Worm (Caenorhabditis elegans) whole organism, L4 larva: ENCODE measurements around the gene let-4.
A peak's percentile ranks its signal among the peaks of the same experiment; 100 is the strongest.

Experiments
- Y105C5A.15 ChIP-seq: fragments of 200-800 bp; sonication (Bioruptor generic); IDR thresholded peaks from 2 replicates; pipeline ENCODE4 v1.3.6; 2022; ENCODE audit warnings: missing genetic modification characterization, missing compliant biosample characterization
- Y5F2A.4 ChIP-seq: fragments of 200-800 bp; sonication (Bioruptor generic); optimal IDR thresholded peaks from 2 replicates; lab custom pipeline; 2018; ENCODE audit warnings: mild to moderate bottlenecking, missing genetic modification characterization, missing compliant biosample characterization
- Y75B8A.6 ChIP-seq: fragments of 200-800 bp; sonication (Bioruptor generic); IDR thresholded peaks from 2 replicates; pipeline ENCODE4 v1.3.6; 2022; ENCODE audit warnings: missing genetic modification reagents, missing genetic modification characterization, missing compliant biosample characterization
- aha-1 ChIP-seq: fragments of 150-350 bp; peaks from one replicate; lab custom pipeline; 2014; ENCODE audit warnings: missing biosample characterization, missing genetic modification characterization
- aly-2 ChIP-seq: sonication (generic microtip); optimal IDR thresholded peaks from 2 replicates; lab custom pipeline; 2018; ENCODE audit warnings: missing biosample characterization, missing genetic modification characterization
- attf-4 ChIP-seq: sonication (generic microtip); optimal IDR thresholded peaks from 3 replicates; lab custom pipeline; 2017; ENCODE audit warnings: missing biosample characterization, missing genetic modification characterization
- ceh-44 ChIP-seq: fragments of 200-800 bp; sonication (Bioruptor generic); IDR thresholded peaks from 2 replicates; pipeline ENCODE4 v1.3.6; 2022; ENCODE audit warnings: missing genetic modification reagents, missing genetic modification characterization, missing compliant biosample characterization
- ceh-82 ChIP-seq: sonication (generic microtip); optimal IDR thresholded peaks from 2 replicates; lab custom pipeline; 2017; ENCODE audit warnings: missing biosample characterization, missing genetic modification characterization
- daf-16 ChIP-seq, 3 experiments: sonication (generic microtip); optimal IDR thresholded peaks; 2 replicates each; lab custom pipeline; 2016 to 2017; ENCODE audit warnings: missing genetic modification characterization in 3 of 3, missing genetic modification reagents in 3 of 3, mild to moderate bottlenecking in 2 of 3, missing compliant biosample characterization in 2 of 3, missing biosample characterization in 1 of 3, moderate library complexity in 1 of 3
- daf-19 ChIP-seq: fragments of 200-800 bp; sonication (Bioruptor generic); conservative IDR thresholded peaks from 2 replicates; pipeline ENCODE4 v1.3.6; 2022; ENCODE audit warnings: missing genetic modification characterization, missing compliant biosample characterization
- daf-8 ChIP-seq: fragments of 200-800 bp; sonication (Bioruptor generic); IDR thresholded peaks from 2 replicates; pipeline ENCODE4 v1.3.6; 2022; ENCODE audit warnings: missing genetic modification characterization, missing compliant biosample characterization
- dmd-6 ChIP-seq: fragments of 200-800 bp; sonication (Bioruptor generic); IDR thresholded peaks from 2 replicates; pipeline ENCODE4 v1.3.6; 2022; ENCODE audit warnings: missing genetic modification reagents, missing genetic modification characterization, missing compliant biosample characterization
- dmd-9 ChIP-seq: fragments of 200-800 bp; sonication (Bioruptor generic); IDR thresholded peaks from 2 replicates; pipeline ENCODE4 v1.3.6; 2022; ENCODE audit warnings: missing genetic modification reagents, missing genetic modification characterization, missing compliant biosample characterization
- dpl-1 ChIP-seq: fragments of 150-350 bp; optimal IDR thresholded peaks from 2 replicates; lab custom pipeline; 2014; ENCODE audit warnings: missing biosample characterization, missing genetic modification reagents, missing genetic modification characterization
- duxl-1 ChIP-seq: sonication (generic microtip); optimal IDR thresholded peaks from 2 replicates; lab custom pipeline; 2016; ENCODE audit warnings: mild to moderate bottlenecking, missing genetic modification characterization, moderate library complexity, missing compliant biosample characterization; ENCODE audit not compliant: poor library complexity
- dve-1 ChIP-seq: sonication (generic microtip); optimal IDR thresholded peaks from 2 replicates; lab custom pipeline; 2017; ENCODE audit warnings: antibody characterized with exemption, mild to moderate bottlenecking, missing genetic modification characterization, missing compliant biosample characterization; ENCODE audit not compliant: insufficient read depth
- egl-27 ChIP-seq: sonication (generic microtip); optimal IDR thresholded peaks from 3 replicates; lab custom pipeline; 2017; ENCODE audit warnings: missing biosample characterization, missing genetic modification reagents, missing genetic modification characterization
- egl-43 ChIP-seq: fragments of 200-800 bp; sonication (Bioruptor generic); IDR thresholded peaks from 2 replicates; pipeline ENCODE4 v1.3.6; 2022; ENCODE audit warnings: missing genetic modification reagents, missing genetic modification characterization, missing compliant biosample characterization
- fos-1 ChIP-seq: fragments of 150-350 bp; optimal IDR thresholded peaks from 2 replicates; lab custom pipeline; 2014; ENCODE audit warnings: missing biosample characterization, missing genetic modification characterization
- hif-1 ChIP-seq, 2 experiments: sonication (generic microtip); optimal IDR thresholded peaks; 2 replicates each; lab custom pipeline; 2016 to 2017; ENCODE audit warnings: missing compliant biosample characterization in 2 of 2, missing genetic modification characterization in 2 of 2, missing genetic modification reagents in 2 of 2, missing genotype in 2 of 2, mild to moderate bottlenecking in 1 of 2
- hlh-11 ChIP-seq: fragments of 200-800 bp; sonication (Bioruptor generic); optimal IDR thresholded peaks from 2 replicates; lab custom pipeline; 2018; ENCODE audit warnings: mild to moderate bottlenecking, missing genetic modification characterization, missing compliant biosample characterization
- hmg-1.1 ChIP-seq: fragments of 200-800 bp; sonication (Bioruptor generic); IDR thresholded peaks from 2 replicates; pipeline ENCODE4 v1.3.6; 2022; ENCODE audit warnings: missing genetic modification reagents, missing genetic modification characterization, missing compliant biosample characterization
- lin-13 ChIP-seq: fragments of 150-350 bp; optimal IDR thresholded peaks from 2 replicates; lab custom pipeline; 2014; ENCODE audit warnings: missing biosample characterization, missing genetic modification reagents, missing genetic modification characterization
- lin-38 ChIP-seq: fragments of 200-800 bp; sonication (Bioruptor generic); IDR thresholded peaks from 2 replicates; pipeline ENCODE4 v1.3.6; 2022; ENCODE audit warnings: missing genetic modification reagents, missing genetic modification characterization, missing compliant biosample characterization
- lsy-2 ChIP-seq, 2 experiments: fragments of 150-350 bp in 1 of 2; sonication (generic microtip) in 1 of 2; optimal IDR thresholded peaks; 2 replicates each; lab custom pipeline; 2014 to 2017; ENCODE audit warnings: missing biosample characterization in 2 of 2, missing genetic modification characterization in 2 of 2
- mdt-29 ChIP-seq: fragments of 200-800 bp; sonication (Bioruptor generic); IDR thresholded peaks from 2 replicates; pipeline ENCODE4 v1.3.6; 2022; ENCODE audit warnings: missing genetic modification reagents, missing genetic modification characterization, missing compliant biosample characterization
- mes-2 ChIP-seq: sonication (generic microtip); optimal IDR thresholded peaks from 2 replicates; lab custom pipeline; 2016; ENCODE audit warnings: missing genotype, mild to moderate bottlenecking, missing genetic modification characterization, missing compliant biosample characterization; ENCODE audit not compliant: poor library complexity, severe bottlenecking
- nhr-10 ChIP-seq: fragments of 150-350 bp; optimal IDR thresholded peaks from 2 replicates; lab custom pipeline; 2014; ENCODE audit warnings: missing biosample characterization, missing genetic modification characterization
- nhr-102 ChIP-seq: sonication (generic microtip); optimal IDR thresholded peaks from 2 replicates; lab custom pipeline; 2016; ENCODE audit warnings: mild to moderate bottlenecking, missing genetic modification characterization, moderate library complexity, missing compliant biosample characterization
- nhr-111 ChIP-seq: fragments of 200-800 bp; sonication (Bioruptor generic); optimal IDR thresholded peaks from 2 replicates; lab custom pipeline; 2018; ENCODE audit warnings: mild to moderate bottlenecking, missing genetic modification characterization, missing compliant biosample characterization
- nhr-28 ChIP-seq: fragments of 150-350 bp; optimal IDR thresholded peaks from 2 replicates; lab custom pipeline; 2014; ENCODE audit warnings: missing biosample characterization, missing genetic modification characterization
- nhr-42 ChIP-seq: fragments of 200-800 bp; sonication (Bioruptor generic); IDR thresholded peaks from 2 replicates; pipeline ENCODE4 v1.3.6; 2022; ENCODE audit warnings: missing genetic modification characterization, missing compliant biosample characterization
- nhr-48 ChIP-seq: sonication (generic microtip); optimal IDR thresholded peaks from 2 replicates; lab custom pipeline; 2016; ENCODE audit warnings: mild to moderate bottlenecking, missing genetic modification characterization, missing compliant biosample characterization
- nhr-76 ChIP-seq: fragments of 150-350 bp; optimal IDR thresholded peaks from 2 replicates; lab custom pipeline; 2014; ENCODE audit warnings: missing biosample characterization, missing genetic modification characterization
- nhr-77 ChIP-seq: fragments of 150-350 bp; optimal IDR thresholded peaks from 2 replicates; lab custom pipeline; 2014; ENCODE audit warnings: missing biosample characterization, missing genetic modification characterization
- sdz-12 ChIP-seq: fragments of 200-800 bp; sonication (Bioruptor generic); optimal IDR thresholded peaks from 2 replicates; lab custom pipeline; 2018; ENCODE audit warnings: mild to moderate bottlenecking, missing genetic modification characterization, missing compliant biosample characterization
- skn-1 ChIP-seq: fragments of 150-350 bp; optimal IDR thresholded peaks from 2 replicates; lab custom pipeline; 2014; ENCODE audit warnings: missing biosample characterization, missing genetic modification characterization
- snpc-4 ChIP-seq: fragments of 150-350 bp; optimal IDR thresholded peaks from 2 replicates; lab custom pipeline; 2014; ENCODE audit warnings: missing biosample characterization, missing genetic modification characterization
- spr-1 ChIP-seq: sonication (generic microtip); optimal IDR thresholded peaks from 2 replicates; lab custom pipeline; 2016; ENCODE audit warnings: mild to moderate bottlenecking, missing genetic modification characterization, missing compliant biosample characterization
- tag-97 ChIP-seq: fragments of 200-800 bp; sonication (Bioruptor generic); IDR thresholded peaks from 2 replicates; pipeline ENCODE4 v1.3.6; 2022; ENCODE audit warnings: missing genetic modification characterization, missing compliant biosample characterization
- tra-1 ChIP-seq: fragments of 200-800 bp; sonication (Bioruptor generic); IDR thresholded peaks from 2 replicates; pipeline ENCODE4 v1.3.6; 2022; ENCODE audit warnings: missing genetic modification reagents, missing genetic modification characterization, missing compliant biosample characterization
- unc-62 ChIP-seq, 3 experiments: fragments of 150-350 bp in 1 of 3; sonication (generic microtip); optimal IDR thresholded peaks in 2 of 3; peaks in 1 of 3; 1 replicate in 1 of 3; 2 replicates in 2 of 3; lab custom pipeline; 2014 to 2017; ENCODE audit warnings: missing biosample characterization in 3 of 3, missing genetic modification characterization in 3 of 3, missing genetic modification reagents in 3 of 3, missing genotype in 1 of 3
- zfp-3 ChIP-seq: fragments of 200-800 bp; sonication (Bioruptor generic); conservative IDR thresholded peaks from 2 replicates; pipeline ENCODE4 v1.3.6; 2022; ENCODE audit warnings: missing genetic modification reagents, missing genetic modification characterization, missing compliant biosample characterization
- zip-2 ChIP-seq: fragments of 150-350 bp; optimal IDR thresholded peaks from 2 replicates; lab custom pipeline; 2014; ENCODE audit warnings: missing biosample characterization, missing genetic modification characterization

let-4 gene

DNA sequence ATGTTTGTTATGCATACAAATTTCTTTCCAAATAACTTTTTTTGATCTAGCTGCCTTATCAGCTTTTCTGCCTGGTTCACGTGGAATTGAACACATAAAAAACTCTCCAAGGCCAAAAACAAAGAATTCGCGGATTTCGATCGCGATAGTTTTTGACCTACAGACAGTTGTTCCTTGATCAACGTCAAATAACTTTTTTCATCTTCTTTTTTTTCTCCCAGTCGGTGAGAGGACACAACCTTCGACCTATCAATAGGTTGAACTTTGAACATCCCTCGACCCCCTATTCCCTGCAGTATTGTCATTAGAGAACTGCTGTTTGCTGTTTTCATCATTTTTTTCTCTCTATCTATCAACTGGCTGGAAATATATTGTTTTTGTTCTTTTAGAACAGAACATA is 13.9 kb upstream of the let-4 start:
- TF ChIP-seq tra-1 (GFP tag; lab: Robert Waterston, UW): 0 out of 2 replicates have a peak, but pooled peaks have one; percentile 16
- peak; percentile 82 for TF ChIP-seq aha-1 (tag; lab: Kevin White, UChicago)
- TF ChIP-seq mdt-29 (GFP tag; lab: Robert Waterston, UW): no peak
- peak; percentile 4 for TF ChIP-seq hlh-11 (tag; lab: Kevin White, UChicago)
- TF ChIP-seq nhr-42 (GFP tag; lab: Robert Waterston, UW): no peak
- peak in 1 of 2 experiments; percentile 90 for TF ChIP-seq unc-62 (GFP tag; optimal IDR thresholded peaks at IDR 0.05 in 1 of 2; lab: Kevin White, UChicago)
- no peak for TF ChIP-seq unc-62 (tag; optimal IDR thresholded peaks at IDR 0.05; lab: Kevin White, UChicago)
- no peak for TF ChIP-seq spr-1 (tag; lab: Kevin White, UChicago)
- peak in 1 of 2 experiments; percentile 18 for TF ChIP-seq daf-16 (GFP tag; optimal IDR thresholded peaks at IDR 0.05; lab: Kevin White, UChicago)
- TF ChIP-seq daf-16 (tag; optimal IDR thresholded peaks at IDR 0.05; lab: Kevin White, UChicago): peak; percentile 4
- TF ChIP-seq dmd-6 (GFP tag; lab: Robert Waterston, UW): peak; percentile 36
- TF ChIP-seq snpc-4 (tag; lab: Kevin White, UChicago): no peak
- TF ChIP-seq nhr-28 (tag; lab: Kevin White, UChicago): peak; percentile 51

DNA sequence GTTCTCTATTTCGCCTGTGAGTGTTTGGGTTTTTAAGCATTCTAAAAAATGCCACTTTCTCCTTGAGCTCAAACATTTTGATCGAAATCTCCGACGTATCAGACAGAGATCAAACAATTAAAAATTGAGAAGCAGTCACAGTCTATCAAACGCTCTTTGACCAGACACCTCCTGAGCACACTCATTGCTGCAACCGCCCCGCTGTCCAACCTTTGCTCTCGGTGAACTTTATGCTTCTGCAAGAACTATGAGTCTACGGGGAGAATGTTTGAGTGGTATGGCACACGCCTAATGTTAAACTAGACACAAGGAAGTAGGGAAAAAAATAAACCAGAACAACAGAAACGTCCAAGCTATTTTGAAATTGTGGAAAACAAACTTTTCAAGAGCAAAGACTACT is 12.5 kb upstream of the let-4 start:
- TF ChIP-seq mes-2: peak; percentile 9
- TF ChIP-seq dve-1 (tag; lab: Kevin White, UChicago): peak; percentile 14
- 0 out of 2 replicates have a peak, but pooled peaks have one; percentile 10 for TF ChIP-seq egl-43 (GFP tag; lab: Robert Waterston, UW)
- no peak for TF ChIP-seq nhr-42 (GFP tag; lab: Robert Waterston, UW)
- TF ChIP-seq dmd-6 (GFP tag; lab: Robert Waterston, UW): peak; percentile 52
- TF ChIP-seq attf-4 (tag; lab: Kevin White, UChicago): no peak
- TF ChIP-seq lin-13 (GFP tag; lab: Kevin White, UChicago): no peak
- no peak for TF ChIP-seq zip-2 (tag; lab: Kevin White, UChicago)
- TF ChIP-seq lsy-2 (tag; optimal IDR thresholded peaks at IDR 0.05; lab: Kevin White, UChicago): no peak
- TF ChIP-seq fos-1 (tag; lab: Kevin White, UChicago): no peak
- TF ChIP-seq lin-38 (GFP tag; lab: Robert Waterston, UW): no peak
- peak in 1 of 2 experiments; percentile 69 for TF ChIP-seq unc-62 (GFP tag; optimal IDR thresholded peaks at IDR 0.05 in 1 of 2; lab: Kevin White, UChicago)
- TF ChIP-seq unc-62 (tag; optimal IDR thresholded peaks at IDR 0.05; lab: Kevin White, UChicago): no peak

DNA sequence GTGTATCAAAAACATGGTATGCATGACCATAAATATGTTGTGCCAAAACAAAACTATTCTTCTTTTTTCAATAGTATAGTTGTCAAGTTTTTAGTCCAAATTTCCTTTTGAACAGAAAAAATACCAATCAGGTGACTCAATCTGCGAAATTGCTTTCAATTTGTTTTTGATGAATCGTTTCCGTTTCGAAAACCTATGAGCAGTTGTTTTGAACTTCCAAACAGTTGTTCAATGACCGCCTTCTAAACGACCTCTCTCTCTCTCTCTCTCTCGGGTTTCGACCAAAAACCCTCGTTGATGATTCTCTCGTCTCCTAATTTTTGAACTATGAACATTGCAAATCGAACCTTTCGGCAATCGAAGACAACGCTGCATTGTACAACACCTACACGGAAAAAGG is 11.7 kb upstream of the let-4 start:
- TF ChIP-seq lin-38 (GFP tag; lab: Robert Waterston, UW) (no peak), nhr-77 (tag; lab: Kevin White, UChicago) (no peak), nhr-102 (tag; lab: Kevin White, UChicago) (no peak), egl-27 (no peak), mdt-29 (GFP tag; lab: Robert Waterston, UW) (no peak), nhr-76 (tag; lab: Kevin White, UChicago) (no peak), daf-16 (GFP tag; optimal IDR thresholded peaks at IDR 0.05; lab: Kevin White, UChicago) (peak in 1 of 2 experiments; percentile 9), daf-16 (tag; optimal IDR thresholded peaks at IDR 0.05; lab: Kevin White, UChicago) (no peak), sdz-12 (GFP tag; lab: Kevin White, UChicago) (no peak), ceh-82 (tag; lab: Kevin White, UChicago) (no peak), nhr-111 (GFP tag; lab: Kevin White, UChicago) (no peak), aha-1 (tag; lab: Kevin White, UChicago) (peak; percentile 73), Y105C5A.15 (GFP tag; lab: Robert Waterston, UW) (no peak), snpc-4 (tag; lab: Kevin White, UChicago) (no peak), hmg-1.1 (GFP tag; lab: Robert Waterston, UW) (0 out of 2 replicates have a peak, but pooled peaks have one; percentile 22), Y5F2A.4 (no peak), zfp-3 (GFP tag; lab: Robert Waterston, UW) (no peak), tag-97 (GFP tag; lab: Robert Waterston, UW) (no peak), ceh-44 (GFP tag; lab: Robert Waterston, UW) (no peak), Y75B8A.6 (GFP tag; lab: Robert Waterston, UW) (no peak), daf-19 (GFP tag; lab: Robert Waterston, UW) (no peak), duxl-1 (tag; lab: Kevin White, UChicago) (no peak), aly-2 (tag; lab: Kevin White, UChicago) (no peak), skn-1 (tag; lab: Kevin White, UChicago) (no peak), hlh-11 (tag; lab: Kevin White, UChicago) (peak; percentile 50), dpl-1 (no peak), dmd-6 (GFP tag; lab: Robert Waterston, UW) (peak; percentile 28; the same call in 1 of the 2 replicates), daf-8 (no peak), nhr-48 (no peak), dmd-9 (GFP tag; lab: Robert Waterston, UW) (0 out of 2 replicates have a peak, but pooled peaks have one; percentile 11), hif-1 (tag; optimal IDR thresholded peaks at IDR 0.05; lab: Kevin White, UChicago) (no peak), nhr-10 (no peak), mes-2 (no peak)
